Worm (Caenorhabditis elegans): ENCODE data around the gene sre-56.

Gene sre-56

DNA sequence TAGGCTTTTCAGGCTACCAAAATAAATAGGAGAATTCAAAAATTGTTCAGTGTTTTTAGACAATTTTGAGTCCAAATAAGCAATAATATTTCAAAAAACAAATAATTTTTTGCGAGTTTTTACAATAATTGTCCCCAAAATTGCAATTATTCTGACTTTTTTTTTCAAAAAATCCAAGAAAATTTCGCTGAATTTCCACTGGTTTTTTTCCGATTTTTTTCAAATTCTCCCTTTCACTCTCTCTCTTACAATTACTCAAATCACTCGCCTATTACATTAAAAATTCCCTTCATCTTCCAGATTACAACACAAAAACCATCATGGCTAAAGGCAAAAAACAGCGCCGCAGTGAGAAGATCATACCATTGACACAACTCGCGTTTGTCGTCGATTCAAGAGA is 35.2 kb upstream of the sre-56 start, which contains the start of gene Y57A10A.31:
Y57A10A.31 (plus strand) TSS at position 301 of the 400 bp plus-strand sequence.
- TF ChIP-seq blmp-1 (tag; optimal IDR thresholded peaks at IDR 0.05) (no peak), unc-39 (tag; optimal IDR thresholded peaks at IDR 0.05) (no peak), ceh-83 (GFP tag; optimal IDR thresholded peaks at IDR 0.05) (no peak), hlh-1 (tag; optimal IDR thresholded peaks at IDR 0.05) (no peak), lsy-2 (tag; optimal IDR thresholded peaks at IDR 0.05) (no peak), nhr-12 (tag; optimal IDR thresholded peaks at IDR 0.05) (no peak), elt-1 (tag; optimal IDR thresholded peaks at IDR 0.05; ENCODE audit: borderline replicate concordance, insufficient read depth) (no peak), unc-120 (tag; optimal IDR thresholded peaks at IDR 0.05; ENCODE audit: poor library complexity, severe bottlenecking) (no peak), nhr-2 (tag; optimal IDR thresholded peaks at IDR 0.05) (no peak), ceh-39 (tag; optimal IDR thresholded peaks at IDR 0.05) (no peak), lin-13 (tag; optimal IDR thresholded peaks at IDR 0.05) (no peak)

DNA sequence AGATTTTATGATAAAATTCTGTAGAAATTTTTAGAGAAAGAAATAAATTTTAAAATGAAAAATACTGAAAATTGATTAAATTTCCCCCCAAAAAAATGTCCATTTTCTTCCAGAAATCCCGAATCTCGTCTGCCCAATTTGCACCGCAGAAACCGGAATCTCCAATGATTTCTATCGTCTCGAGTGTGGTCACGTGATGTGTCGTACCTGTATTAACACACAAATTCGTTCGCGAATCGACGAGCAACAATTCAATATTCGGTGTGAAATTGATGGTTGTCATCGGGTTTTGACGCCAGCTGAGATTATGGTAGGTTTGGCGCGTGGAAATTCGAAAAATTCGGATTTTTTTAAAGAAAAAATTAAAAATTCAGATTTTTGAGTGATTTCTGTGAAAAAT is 27.7 kb upstream of the sre-56 start:
- TF ChIP-seq M03D4.4 (tag; optimal IDR thresholded peaks at IDR 0.05) (no peak), lin-32 (GFP tag; optimal IDR thresholded peaks at IDR 0.05) (no peak), ceh-43 (GFP tag; optimal IDR thresholded peaks at IDR 0.05) (no peak), zip-8 (tag; optimal IDR thresholded peaks at IDR 0.05) (no peak), unc-39 (tag; optimal IDR thresholded peaks at IDR 0.05) (no peak), unc-120 (tag; optimal IDR thresholded peaks at IDR 0.05; ENCODE audit: poor library complexity, severe bottlenecking) (no peak), mls-2 (tag; optimal IDR thresholded peaks at IDR 0.05) (no peak), ztf-11 (tag; optimal IDR thresholded peaks at IDR 0.05) (no peak), pha-4 (tag; optimal IDR thresholded peaks at IDR 0.05) (no peak), nhr-12 (tag; optimal IDR thresholded peaks at IDR 0.05) (no peak), bed-3 (GFP tag; optimal IDR thresholded peaks at IDR 0.05) (no peak), blmp-1 (tag; optimal IDR thresholded peaks at IDR 0.05) (no peak), elt-1 (tag; optimal IDR thresholded peaks at IDR 0.05; ENCODE audit: borderline replicate concordance, insufficient read depth) (no peak), tbx-8 (GFP tag; optimal IDR thresholded peaks at IDR 0.05) (no peak), nhr-76 (tag; optimal IDR thresholded peaks at IDR 0.05) (no peak)

DNA sequence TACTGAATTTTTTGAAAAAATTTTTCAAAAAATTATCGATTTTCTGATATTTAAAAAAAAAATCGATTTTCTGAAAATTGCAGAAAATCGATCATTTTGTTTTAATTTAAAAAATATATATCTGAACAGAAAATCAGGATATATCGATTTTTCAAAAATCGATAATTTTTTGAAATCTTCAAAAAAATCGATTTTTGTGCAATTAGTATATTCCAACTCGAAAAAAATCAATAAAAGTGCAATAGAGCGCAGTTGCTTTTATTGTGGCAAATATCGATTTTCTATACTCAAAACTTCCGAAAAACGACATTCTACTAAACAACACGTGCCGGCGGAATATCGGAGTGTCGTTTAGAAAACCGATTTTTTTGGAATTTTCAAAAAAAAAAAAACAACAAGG is 23.6 kb upstream of the sre-56 start:
- TF ChIP-seq mls-2 (tag; optimal IDR thresholded peaks at IDR 0.05) (no peak), flh-1 (GFP tag; optimal IDR thresholded peaks at IDR 0.05) (no peak), mab-5 (tag; optimal IDR thresholded peaks at IDR 0.05) (no peak)

DNA sequence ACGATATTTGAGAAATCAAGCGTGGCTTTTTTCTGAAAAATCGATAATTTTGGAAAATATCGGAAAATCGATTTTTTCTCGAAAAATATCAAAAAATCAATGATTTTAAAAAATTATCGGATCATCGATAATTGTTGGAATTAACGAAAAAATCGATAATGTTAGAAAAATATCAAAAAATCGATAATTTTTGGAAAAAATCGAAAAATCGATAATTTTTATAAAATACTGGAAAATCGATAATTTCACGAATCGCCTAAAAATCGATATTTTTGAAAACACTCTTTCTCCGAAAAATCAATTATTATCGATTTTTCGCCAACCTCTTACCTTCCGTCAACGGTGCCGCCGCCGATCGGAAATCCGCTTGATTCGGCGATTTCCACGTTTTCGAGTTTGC is 23.0 kb upstream of the sre-56 start:
- TF ChIP-seq mls-2 (tag; optimal IDR thresholded peaks at IDR 0.05) = no peak
- no peak for TF ChIP-seq ceh-83 (GFP tag; optimal IDR thresholded peaks at IDR 0.05)
- no peak for TF ChIP-seq bed-3 (GFP tag; optimal IDR thresholded peaks at IDR 0.05)

DNA sequence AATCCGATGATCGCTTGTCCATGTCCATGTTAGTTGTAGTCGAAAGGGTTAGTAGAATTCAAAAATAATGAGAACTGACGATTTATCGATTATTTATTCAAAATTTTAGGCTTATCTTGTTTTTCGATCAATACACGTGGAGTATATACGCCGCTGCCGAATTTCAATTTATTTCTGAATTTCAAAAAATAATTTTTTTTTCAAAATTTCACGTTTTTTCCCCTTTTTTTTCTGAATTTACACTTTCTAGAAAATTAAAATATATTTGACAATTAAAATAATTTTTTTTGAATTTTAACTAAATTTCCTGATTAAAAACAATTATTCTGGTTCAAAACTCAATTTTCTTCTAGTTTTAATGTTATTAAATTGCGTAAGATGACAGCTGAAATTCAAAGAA is 21.9 kb upstream of the sre-56 start, which contains the start of gene C50E10.1:
C50E10.1 (minus strand) TSS at position 101 of the 400 bp plus-strand sequence.
- TF ChIP-seq hlh-1 (tag; optimal IDR thresholded peaks at IDR 0.05) (no peak), elt-3 (tag; optimal IDR thresholded peaks at IDR 0.05) (no peak), lin-13 (tag; optimal IDR thresholded peaks at IDR 0.05) (no peak), lsy-2 (tag; optimal IDR thresholded peaks at IDR 0.05) (no peak), nhr-12 (tag; optimal IDR thresholded peaks at IDR 0.05) (no peak), ham-2 (GFP tag; optimal IDR thresholded peaks at IDR 0.05) (no peak), mls-2 (tag; optimal IDR thresholded peaks at IDR 0.05) (no peak), unc-39 (tag; optimal IDR thresholded peaks at IDR 0.05) (no peak), mab-5 (tag; optimal IDR thresholded peaks at IDR 0.05) (no peak), lin-32 (GFP tag; optimal IDR thresholded peaks at IDR 0.05) (no peak), unc-62 (GFP tag; optimal IDR thresholded peaks at IDR 0.05) (no peak), cnd-1 (tag; optimal IDR thresholded peaks at IDR 0.05) (no peak), mep-1 (tag; optimal IDR thresholded peaks at IDR 0.05) (no peak), ceh-39 (tag; optimal IDR thresholded peaks at IDR 0.05) (no peak), pha-4 (tag; optimal IDR thresholded peaks at IDR 0.05) (no peak), sptf-1 (tag; optimal IDR thresholded peaks at IDR 0.05) (no peak), drap-1 (GFP tag; optimal IDR thresholded peaks at IDR 0.05) (no peak), ceh-43 (GFP tag; optimal IDR thresholded peaks at IDR 0.05) (no peak), unc-120 (tag; optimal IDR thresholded peaks at IDR 0.05; ENCODE audit: poor library complexity, severe bottlenecking) (no peak)

DNA sequence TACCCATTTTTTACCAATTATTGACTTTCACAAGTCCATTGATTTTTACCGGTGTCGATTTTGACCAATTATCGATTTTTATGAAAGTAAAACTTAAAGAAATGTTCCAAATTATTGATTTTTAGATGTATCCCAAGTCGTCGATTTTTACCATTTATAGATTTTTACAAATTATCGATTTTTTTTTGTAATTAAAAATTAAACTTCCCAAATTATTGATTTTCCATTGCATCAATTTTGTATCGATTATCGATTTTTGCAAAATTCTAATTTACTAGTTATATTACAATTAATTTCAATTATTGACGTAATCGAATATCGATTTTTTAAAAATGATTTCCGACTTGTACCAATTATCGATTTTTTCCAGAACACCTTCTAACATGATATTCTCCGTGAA is 21.1 kb upstream of the sre-56 start, which contains the start of gene sre-50:
sre-50 (plus strand) TSS at position 384 of the 400 bp plus-strand sequence.
- TF ChIP-seq elt-1 (tag; optimal IDR thresholded peaks at IDR 0.05; ENCODE audit: borderline replicate concordance, insufficient read depth) (no peak), sem-2 (GFP tag; optimal IDR thresholded peaks at IDR 0.05) (no peak), ceh-83 (GFP tag; optimal IDR thresholded peaks at IDR 0.05) (no peak)
